Fruit fly (Drosophila melanogaster): ENCODE measurements around the gene CG13692.

CG13692 gene

dm6 chr2L:427338-428234 is 6.0 kb downstream of the CG13692 start (continued):
- TF ChIP-seq Myb (GFP tag; optimal IDR thresholded peaks at IDR 0.05) (no peak), Hmx (GFP tag; optimal IDR thresholded peaks at IDR 0.05) (no peak), bcd (GFP tag; optimal IDR thresholded peaks at IDR 0.05) (peak; percentile 12), CG6813 (GFP tag; optimal IDR thresholded peaks at IDR 0.05) (peak; percentile 16), zen (tag; optimal IDR thresholded peaks at IDR 0.05) (no peak), hb (GFP tag; IDR thresholded peaks at IDR 0.05; ENCODE audit: partially characterized antibody) (no peak), Ada2b (GFP tag; IDR thresholded peaks at IDR 0.05) (no peak), CG11085 (GFP tag; IDR thresholded peaks at IDR 0.05) (no peak), gsb (GFP tag; IDR thresholded peaks at IDR 0.05) (no peak), gcm (GFP tag; optimal IDR thresholded peaks at IDR 0.05) (no peak), nerfin-2 (GFP tag; IDR thresholded peaks at IDR 0.05; ENCODE audit: partially characterized antibody) (no peak), Dad (GFP tag; optimal IDR thresholded peaks at IDR 0.05) (no peak), CG1647 (GFP tag; optimal IDR thresholded peaks at IDR 0.05) (no peak), CG12071 (GFP tag; optimal IDR thresholded peaks at IDR 0.05) (no peak), Doc3 (GFP tag; IDR thresholded peaks at IDR 0.05; ENCODE audit: partially characterized antibody) (no peak), CG9932 (GFP tag; IDR thresholded peaks at IDR 0.05) (no peak), dysf (GFP tag; IDR thresholded peaks at IDR 0.05) (no peak), dm (GFP tag; optimal IDR thresholded peaks at IDR 0.05) (no peak), CG12391 (tag; optimal IDR thresholded peaks at IDR 0.05) (peak; percentile 16), CG18262 (tag; optimal IDR thresholded peaks at IDR 0.05) (peak; percentile 22), CG4404 (GFP tag; IDR thresholded peaks at IDR 0.05) (no peak), mld (GFP tag; IDR thresholded peaks at IDR 0.05; ENCODE audit: partially characterized antibody) (no peak), slp2 (GFP tag; optimal IDR thresholded peaks at IDR 0.05) (no peak), ase (GFP tag; IDR thresholded peaks at IDR 0.05) (no peak), CG1024 (GFP tag; IDR thresholded peaks at IDR 0.05) (no peak), CG9215 (GFP tag; IDR thresholded peaks at IDR 0.05) (no peak), hbn (GFP tag; IDR thresholded peaks at IDR 0.05; ENCODE audit: partially characterized antibody) (no peak), Nf-YA (GFP tag; IDR thresholded peaks at IDR 0.05) (no peak), org-1 (GFP tag; optimal IDR thresholded peaks at IDR 0.05) (no peak), CG9727 (GFP tag; optimal IDR thresholded peaks at IDR 0.05) (peak; percentile 21), Optix (GFP tag; IDR thresholded peaks at IDR 0.05) (no peak), tup (GFP tag; optimal IDR thresholded peaks at IDR 0.05) (no peak), gsb-n (tag; optimal IDR thresholded peaks at IDR 0.05) (no peak), CG11560 (tag; IDR thresholded peaks at IDR 0.05) (no peak), CG10274 (GFP tag; optimal IDR thresholded peaks at IDR 0.05) (no peak), CTCF (GFP tag; optimal IDR thresholded peaks at IDR 0.05) (no peak), dimm (GFP tag; IDR thresholded peaks at IDR 0.05) (no peak), CG4707 (GFP tag; optimal IDR thresholded peaks at IDR 0.05) (no peak), CG9437 (GFP tag; optimal IDR thresholded peaks at IDR 0.05) (no peak), ara (GFP tag; IDR thresholded peaks at IDR 0.05) (peak; percentile 60), E2f1 (GFP tag; IDR thresholded peaks at IDR 0.05) (0 out of 2 replicates have a peak, but pooled peaks have one; percentile 25), crol (GFP tag; IDR thresholded peaks at IDR 0.05) (no peak), lilli (GFP tag; optimal IDR thresholded peaks at IDR 0.05) (peak; percentile 6), CG8388 (GFP tag; optimal IDR thresholded peaks at IDR 0.05) (no peak), CG17829 (tag; optimal IDR thresholded peaks at IDR 0.05) (no peak), Jarid2 (GFP tag; optimal IDR thresholded peaks at IDR 0.05) (no peak), bab2 (GFP tag; optimal IDR thresholded peaks at IDR 0.05) (no peak), CG12299 (tag; optimal IDR thresholded peaks at IDR 0.05) (no peak), sd (tag; optimal IDR thresholded peaks at IDR 0.05) (no peak), CG4730 (GFP tag; IDR thresholded peaks at IDR 0.05) (no peak)

All from whole organism, embryonic.